Worm (Caenorhabditis elegans) whole organism, L1 larva: Measurements from ENCODE around the gene srz-32.
A peak's percentile ranks its signal among the peaks of the same experiment; 100 is the strongest.
"Not testable (repeated sequence)": the region's sequence is repeated elsewhere in the genome, so short reads cannot be mapped to it uniquely, and the experiment has no call there.

ENCODE experiments used
- C04F5.9 ChIP-seq: sonication (generic microtip); optimal IDR thresholded peaks from 2 replicates; lab custom pipeline; 2016; ENCODE audit warnings: missing genetic modification characterization, missing compliant biosample characterization
- C34B4.2 ChIP-seq: sonication (generic microtip); optimal IDR thresholded peaks from 2 replicates; lab custom pipeline; 2017; ENCODE audit warnings: mild to moderate bottlenecking, missing genetic modification characterization, missing compliant biosample characterization
- blmp-1 ChIP-seq: fragments of 150-350 bp; optimal IDR thresholded peaks from 2 replicates; lab custom pipeline; 2014; ENCODE audit warnings: missing biosample characterization, missing genetic modification characterization
- ceh-90 ChIP-seq: sonication (generic microtip); optimal IDR thresholded peaks from 2 replicates; lab custom pipeline; 2016; ENCODE audit warnings: missing genetic modification characterization, missing compliant biosample characterization
- dpl-1 ChIP-seq, 3 experiments: fragments of 150-350 bp in 2 of 3; sonication (generic microtip) in 1 of 3; optimal IDR thresholded peaks; 2 replicates each; lab custom pipeline; 2014 to 2017; ENCODE audit warnings: missing biosample characterization in 3 of 3, missing genetic modification characterization in 3 of 3, missing genetic modification reagents in 3 of 3
- ets-5 ChIP-seq: fragments of 200-800 bp; sonication (Bioruptor generic); IDR thresholded peaks from 2 replicates; pipeline ENCODE4 v1.3.6; 2022; ENCODE audit warnings: missing genetic modification characterization, missing compliant biosample characterization
- fkh-4 ChIP-seq: sonication (generic microtip); optimal IDR thresholded peaks from 2 replicates; lab custom pipeline; 2016; ENCODE audit warnings: missing compliant biosample characterization, missing genetic modification characterization, borderline replicate concordance
- fos-1 ChIP-seq: fragments of 150-350 bp; optimal IDR thresholded peaks from 2 replicates; lab custom pipeline; 2014; ENCODE audit warnings: missing biosample characterization, missing genetic modification characterization
- hlh-4 ChIP-seq: sonication (generic microtip); optimal IDR thresholded peaks from 2 replicates; lab custom pipeline; 2016; ENCODE audit warnings: mild to moderate bottlenecking, missing genetic modification characterization, missing compliant biosample characterization
- lin-13 ChIP-seq: fragments of 150-350 bp; optimal IDR thresholded peaks from 2 replicates; lab custom pipeline; 2014; ENCODE audit warnings: missing biosample characterization, missing genetic modification reagents, missing genetic modification characterization
- lin-14 ChIP-seq: fragments of 200-800 bp; sonication (Bioruptor generic); optimal IDR thresholded peaks from 2 replicates; lab custom pipeline; 2018; ENCODE audit warnings: mild to moderate bottlenecking, missing genetic modification characterization, moderate library complexity, missing compliant biosample characterization
- lsy-2 ChIP-seq, 2 experiments: fragments of 150-350 bp; optimal IDR thresholded peaks; 2 replicates each; lab custom pipeline; 2014; ENCODE audit warnings: missing biosample characterization in 2 of 2, missing genetic modification characterization in 2 of 2
- mab-9 ChIP-seq: fragments of 200-800 bp; sonication (Bioruptor generic); IDR thresholded peaks from 2 replicates; pipeline ENCODE4 v1.3.6; 2022; ENCODE audit warnings: missing genetic modification reagents, missing genetic modification characterization, missing compliant biosample characterization
- nhr-12 ChIP-seq: sonication (generic microtip); optimal IDR thresholded peaks from 2 replicates; lab custom pipeline; 2017; ENCODE audit warnings: missing biosample characterization, missing genetic modification characterization
- nhr-20 ChIP-seq: sonication (generic microtip); optimal IDR thresholded peaks from 2 replicates; lab custom pipeline; 2016; ENCODE audit warnings: mild to moderate bottlenecking, missing genetic modification characterization, missing compliant biosample characterization
- nhr-237 ChIP-seq: fragments of 150-350 bp; optimal IDR thresholded peaks from 2 replicates; lab custom pipeline; 2014; ENCODE audit warnings: missing biosample characterization, missing genetic modification characterization
- nhr-28 ChIP-seq: fragments of 150-350 bp; optimal IDR thresholded peaks from 2 replicates; lab custom pipeline; 2014; ENCODE audit warnings: missing biosample characterization, missing genetic modification characterization
- nhr-71 ChIP-seq: sonication (generic microtip); optimal IDR thresholded peaks from 2 replicates; lab custom pipeline; 2016; ENCODE audit warnings: mild to moderate bottlenecking, missing genetic modification characterization, moderate library complexity, missing compliant biosample characterization
- nhr-76 ChIP-seq: sonication (generic microtip); optimal IDR thresholded peaks from 2 replicates; lab custom pipeline; 2017; ENCODE audit warnings: missing biosample characterization, missing genetic modification characterization
- nhr-77 ChIP-seq: fragments of 150-350 bp; optimal IDR thresholded peaks from 2 replicates; lab custom pipeline; 2014; ENCODE audit warnings: missing biosample characterization, missing genetic modification characterization
- nhr-85 ChIP-seq: sonication (generic microtip); peaks from one replicate; lab custom pipeline; 2016; ENCODE audit warnings: missing genetic modification characterization, inconsistent platforms, missing compliant biosample characterization
- nhr-90 ChIP-seq: sonication (generic microtip); optimal IDR thresholded peaks from 2 replicates; lab custom pipeline; 2016; ENCODE audit warnings: mild to moderate bottlenecking, missing genetic modification characterization, missing compliant biosample characterization; ENCODE audit not compliant: poor library complexity
- pag-3 ChIP-seq: sonication (generic microtip); optimal IDR thresholded peaks from 2 replicates; lab custom pipeline; 2017; ENCODE audit warnings: missing genetic modification characterization, mild to moderate bottlenecking, missing compliant biosample characterization, antibody characterized with exemption, borderline replicate concordance; ENCODE audit not compliant: insufficient read depth
- rnt-1 ChIP-seq: sonication (generic microtip); optimal IDR thresholded peaks from 2 replicates; lab custom pipeline; 2016; ENCODE audit warnings: mild to moderate bottlenecking, missing genetic modification characterization, moderate library complexity, missing compliant biosample characterization
- skn-1 ChIP-seq: fragments of 150-350 bp; optimal IDR thresholded peaks from 2 replicates; lab custom pipeline; 2014; ENCODE audit warnings: missing biosample characterization, missing genetic modification characterization
- snpc-4 ChIP-seq: fragments of 150-350 bp; optimal IDR thresholded peaks from 2 replicates; lab custom pipeline; 2014; ENCODE audit warnings: missing biosample characterization, missing genetic modification characterization
- sox-4 ChIP-seq: sonication (generic microtip); optimal IDR thresholded peaks from 2 replicates; lab custom pipeline; 2016; ENCODE audit warnings: missing genetic modification characterization, missing compliant biosample characterization
- sptf-1 ChIP-seq: fragments of 150-350 bp; optimal IDR thresholded peaks from 2 replicates; lab custom pipeline; 2014; ENCODE audit warnings: missing biosample characterization, missing genetic modification characterization
- sup-37 ChIP-seq: fragments of 200-800 bp; sonication (Bioruptor generic); optimal IDR thresholded peaks from 2 replicates; lab custom pipeline; 2018; ENCODE audit warnings: mild to moderate bottlenecking, missing genetic modification characterization, missing compliant biosample characterization
- tlp-1 ChIP-seq: fragments of 150-350 bp; optimal IDR thresholded peaks from 2 replicates; lab custom pipeline; 2014; ENCODE audit warnings: missing biosample characterization, missing genetic modification characterization
- unc-130 ChIP-seq: fragments of 150-350 bp; optimal IDR thresholded peaks from 2 replicates; lab custom pipeline; 2017; ENCODE audit warnings: missing biosample characterization, missing genetic modification characterization, inconsistent platforms
- unc-98 ChIP-seq: fragments of 200-800 bp; sonication (Bioruptor generic); IDR thresholded peaks from 2 replicates; pipeline ENCODE4 v1.3.6; 2022; ENCODE audit warnings: missing genetic modification characterization, missing compliant biosample characterization
- zip-4 ChIP-seq: fragments of 200-800 bp; sonication (Bioruptor generic); optimal IDR thresholded peaks from 2 replicates; lab custom pipeline; 2018; ENCODE audit warnings: mild to moderate bottlenecking, missing genetic modification characterization, moderate library complexity, missing compliant biosample characterization
- ztf-4 ChIP-seq: fragments of 150-350 bp; optimal IDR thresholded peaks from 2 replicates; lab custom pipeline; 2014; ENCODE audit warnings: missing biosample characterization, missing genetic modification characterization

srz-32 gene

ce11 chrIV:3433387-3433786 lies 2.7 kb upstream of the srz-32 start, which contains the start of gene C04C3.7:
Gene C04C3.7, minus strand, starts transcription at chrIV:3433487.
- TF ChIP-seq snpc-4 (tag; lab: Kevin White, UChicago); blmp-1; nhr-77 (tag; lab: Kevin White, UChicago): not testable (repeated sequence)
- TF ChIP-seq, all 84 proteins: peak for 0; not testable (repeated sequence) for 84

- TF ChIP-seq nhr-85 (tag; lab: Kevin White, UChicago) (peak; percentile 87), skn-1 (tag; lab: Kevin White, UChicago) (no peak)
Observed at ce11 chrIV:3438022-3438421, 1.9 kb downstream of the srz-32 start, which contains the start of gene grd-13. Gene grd-13, plus strand, starts transcription at chrIV:3438312.

- TF ChIP-seq rnt-1 (tag; lab: Kevin White, UChicago): peak; percentile 8
- peak; percentile 70 for TF ChIP-seq lin-14 (GFP tag; lab: Kevin White, UChicago)
- TF ChIP-seq nhr-76 (tag; lab: Kevin White, UChicago): no peak
- TF ChIP-seq lin-13 (GFP tag; lab: Kevin White, UChicago): no peak
- peak; percentile 51 for TF ChIP-seq nhr-71
- peak; percentile 95 for TF ChIP-seq nhr-85 (tag; lab: Kevin White, UChicago)
- no peak for TF ChIP-seq nhr-77 (tag; lab: Kevin White, UChicago)
- TF ChIP-seq nhr-20: peak; percentile 11
Observed at ce11 chrIV:3439354-3439753, 3.2 kb downstream of the srz-32 start, which contains the start of gene grd-3. Gene grd-3, plus strand, starts transcription at chrIV:3439655.

DNA sequence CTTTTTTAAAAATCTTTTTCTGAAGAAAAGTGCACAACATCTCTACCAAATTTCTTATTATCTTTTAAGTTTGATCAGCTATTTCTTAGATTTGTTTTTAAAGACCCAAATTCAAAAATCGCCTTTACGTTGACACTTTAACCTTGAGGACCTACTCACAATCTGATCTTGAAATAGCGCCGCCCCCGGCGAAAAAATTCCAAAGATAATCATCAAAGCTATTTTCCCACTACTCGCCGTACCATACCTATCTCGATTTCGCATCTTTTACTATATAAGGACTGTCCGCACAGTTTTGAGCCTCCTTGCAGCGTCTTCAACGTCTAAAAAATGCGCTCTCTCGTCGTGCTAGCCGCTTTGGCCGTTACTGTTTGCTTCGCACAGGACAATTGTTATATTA lies 4.7 kb downstream of the srz-32 start, which contains the start of gene grd-10:
Gene grd-10 (plus strand): TSS at position 208 of the 400 bp plus-strand sequence.
- TF ChIP-seq C04F5.9 (tag; lab: Kevin White, UChicago) (no peak), mab-9 (GFP tag; lab: Robert Waterston, UW) (no peak), nhr-85 (tag; lab: Kevin White, UChicago) (peak; percentile 91), nhr-20 (peak; percentile 33), sup-37 (GFP tag; lab: Kevin White, UChicago) (no peak)

- TF ChIP-seq unc-130 (tag; lab: Kevin White, UChicago) (no peak), C34B4.2 (tag; lab: Kevin White, UChicago) (no peak), sox-4 (tag; lab: Kevin White, UChicago) (no peak), ceh-90 (no peak), nhr-28 (tag; lab: Kevin White, UChicago) (no peak), nhr-12 (tag; lab: Kevin White, UChicago) (no peak)
Observed at ce11 chrIV:3442513-3442912, 6.4 kb downstream of the srz-32 start.

- TF ChIP-seq hlh-4 (tag; lab: Kevin White, UChicago) (no peak), ztf-4 (tag; lab: Kevin White, UChicago) (no peak), nhr-90 (no peak), fkh-4 (no peak), lsy-2 (tag; optimal IDR thresholded peaks at IDR 0.05; lab: Kevin White, UChicago) (no peak), tlp-1 (tag; lab: Kevin White, UChicago) (no peak), nhr-20 (no peak), unc-98 (GFP tag; lab: Robert Waterston, UW) (no peak), lin-14 (GFP tag; lab: Kevin White, UChicago) (no peak), nhr-77 (tag; lab: Kevin White, UChicago) (no peak), fos-1 (no peak), pag-3 (tag; lab: Kevin White, UChicago) (no peak), nhr-237 (tag; lab: Kevin White, UChicago) (no peak), zip-4 (GFP tag; lab: Kevin White, UChicago) (no peak), sox-4 (tag; lab: Kevin White, UChicago) (no peak), nhr-71 (no peak), sptf-1 (tag; lab: Kevin White, UChicago) (no peak), dpl-1 (GFP tag; optimal IDR thresholded peaks at IDR 0.05; lab: Kevin White, UChicago) (no peak), ets-5 (no peak)
Observed at ce11 chrIV:3444101-3444500, 8.0 kb downstream of the srz-32 start, which contains the start of gene F09D12.2. Gene F09D12.2, minus strand, starts transcription at chrIV:3444201.
